Fruit fly (Drosophila melanogaster) whole organism, embryonic: Measurements from ENCODE around the gene CG13024.

ENCODE experiments used
- Abd-B ChIP-seq: fragments of 200-800 bp; sonication (Bioruptor generic); optimal IDR thresholded peaks from 2 replicates; lab custom pipeline; 2018; ENCODE audit warnings: missing biosample characterization, mild to moderate bottlenecking, missing genetic modification characterization, moderate library complexity
- BtbVII ChIP-seq: fragments of 200-800 bp; sonication (Bioruptor generic); optimal IDR thresholded peaks from 3 replicates; lab custom pipeline; 2017; ENCODE audit warnings: missing biosample characterization, mild to moderate bottlenecking, missing genetic modification characterization
- CG10147 ChIP-seq: fragments of 200-800 bp; sonication (Bioruptor generic); optimal IDR thresholded peaks from 2 replicates; lab custom pipeline; 2019; ENCODE audit warnings: missing biosample characterization, mild to moderate bottlenecking, missing genetic modification characterization, moderate library complexity
- CG1024 ChIP-seq: fragments of 200-800 bp; sonication (Bioruptor generic); IDR thresholded peaks from 2 replicates; pipeline ENCODE4 v1.3.6; 2022; ENCODE audit warnings: missing biosample characterization, missing genetic modification characterization
- CG10321 ChIP-seq: fragments of 200-800 bp; sonication (Bioruptor generic); IDR thresholded peaks from 2 replicates; pipeline ENCODE4 v1.3.6; 2022; ENCODE audit warnings: missing biosample characterization, missing genetic modification characterization
- CG10462 ChIP-seq: fragments of 200-800 bp; sonication (Bioruptor generic); optimal IDR thresholded peaks from 2 replicates; lab custom pipeline; 2016; ENCODE audit warnings: missing biosample characterization, missing genetic modification characterization
- CG14667 ChIP-seq: fragments of 200-800 bp; sonication (Bioruptor generic); IDR thresholded peaks from 2 replicates; pipeline ENCODE4 v1.3.6; 2022; ENCODE audit warnings: missing biosample characterization, missing genetic modification characterization
- CG1603 ChIP-seq: fragments of 200-800 bp; sonication (Bioruptor generic); optimal IDR thresholded peaks from 2 replicates; lab custom pipeline; 2019; ENCODE audit warnings: missing biosample characterization, mild to moderate bottlenecking, missing genetic modification characterization, moderate library complexity
- CG17385 ChIP-seq: fragments of 200-800 bp; sonication (Bioruptor generic); optimal IDR thresholded peaks from 3 replicates; lab custom pipeline; 2018; ENCODE audit warnings: missing biosample characterization, mild to moderate bottlenecking, missing genetic modification characterization
- CG17612 ChIP-seq: fragments of 200-800 bp; sonication (Bioruptor generic); IDR thresholded peaks from 2 replicates; pipeline ENCODE4 v1.3.6; 2022; ENCODE audit warnings: missing biosample characterization, missing genetic modification characterization
- CG3163 ChIP-seq: fragments of 200-800 bp; sonication (Bioruptor generic); optimal IDR thresholded peaks from 3 replicates; lab custom pipeline; 2016; ENCODE audit warnings: missing biosample characterization, missing genetic modification characterization
- CG32772 ChIP-seq: fragments of 200-800 bp; sonication (Bioruptor generic); IDR thresholded peaks from 2 replicates; pipeline ENCODE4 v1.3.6; 2022; ENCODE audit warnings: missing biosample characterization, missing genetic modification characterization
- CG4328 ChIP-seq: fragments of 200-800 bp; sonication (Bioruptor generic); optimal IDR thresholded peaks from 3 replicates; lab custom pipeline; 2017; ENCODE audit warnings: missing biosample characterization, missing genetic modification reagents, missing genetic modification characterization
- CG5245 ChIP-seq: fragments of 200-800 bp; sonication (Bioruptor generic); optimal IDR thresholded peaks from 3 replicates; lab custom pipeline; 2016; ENCODE audit warnings: missing biosample characterization, missing genetic modification characterization
- CG6854 ChIP-seq: fragments of 200-800 bp; sonication (Bioruptor generic); optimal IDR thresholded peaks from 3 replicates; lab custom pipeline; 2017; ENCODE audit warnings: missing biosample characterization, mild to moderate bottlenecking, missing genetic modification characterization
- CG7556 ChIP-seq: fragments of 200-800 bp; sonication (Bioruptor generic); optimal IDR thresholded peaks from 2 replicates; lab custom pipeline; 2017; ENCODE audit warnings: missing biosample characterization, mild to moderate bottlenecking, missing genetic modification characterization
- CG8290 ChIP-seq, 3 experiments: fragments of 200-800 bp; sonication (Bioruptor generic); optimal IDR thresholded peaks; 2 replicates each; lab custom pipeline; 2016 to 2019; ENCODE audit warnings: missing biosample characterization in 3 of 3, missing genetic modification characterization in 3 of 3, mild to moderate bottlenecking in 2 of 3, moderate library complexity in 1 of 3
- CG8765 ChIP-seq: fragments of 200-800 bp; sonication (Bioruptor generic); IDR thresholded peaks from 2 replicates; pipeline ENCODE4 v1.3.6; 2022; ENCODE audit warnings: missing biosample characterization, missing genetic modification characterization
- CoRest ChIP-seq: fragments of 200-800 bp; sonication (Bioruptor generic); optimal IDR thresholded peaks from 3 replicates; lab custom pipeline; 2018; ENCODE audit warnings: missing biosample characterization, mild to moderate bottlenecking, missing genetic modification characterization, moderate library complexity
- D19A ChIP-seq: fragments of 200-800 bp; optimal IDR thresholded peaks from 3 replicates; lab custom pipeline; 2019; ENCODE audit warnings: missing biosample characterization, mild to moderate bottlenecking, missing genetic modification characterization, moderate library complexity
- Hmr ChIP-seq: fragments of 200-800 bp; sonication (Bioruptor generic); optimal IDR thresholded peaks from 3 replicates; lab custom pipeline; 2017; ENCODE audit warnings: mild to moderate bottlenecking, missing biosample characterization, missing genetic modification reagents, missing genetic modification characterization
- Hr3 ChIP-seq: fragments of 200-800 bp; sonication (Bioruptor generic); optimal IDR thresholded peaks from 3 replicates; lab custom pipeline; 2016; ENCODE audit warnings: missing biosample characterization, missing genetic modification characterization
- Hsf ChIP-seq: fragments of 200-800 bp; sonication (Bioruptor generic); optimal IDR thresholded peaks from 3 replicates; lab custom pipeline; 2016; ENCODE audit warnings: missing biosample characterization, missing genetic modification characterization
- Neu2 ChIP-seq: fragments of 200-800 bp; sonication (Bioruptor generic); optimal IDR thresholded peaks from 3 replicates; lab custom pipeline; 2016; ENCODE audit warnings: missing biosample characterization, missing genetic modification characterization, borderline replicate concordance
- NfI ChIP-seq: fragments of 200-800 bp; sonication (Bioruptor generic); optimal IDR thresholded peaks from 3 replicates; lab custom pipeline; 2018; ENCODE audit warnings: missing biosample characterization, mild to moderate bottlenecking, missing genetic modification characterization, moderate library complexity
- Sox102F ChIP-seq: fragments of 200-800 bp; sonication (Bioruptor generic); optimal IDR thresholded peaks from 2 replicates; lab custom pipeline; 2018; ENCODE audit warnings: missing biosample characterization, mild to moderate bottlenecking, missing genetic modification characterization, moderate library complexity
- Ssrp ChIP-seq: fragments of 200-800 bp; sonication (Bioruptor generic); optimal IDR thresholded peaks from 2 replicates; lab custom pipeline; 2018; ENCODE audit warnings: missing biosample characterization, mild to moderate bottlenecking, missing genetic modification characterization, moderate library complexity
- Tbp ChIP-seq: fragments of >200 bp; optimal IDR thresholded peaks from 2 replicates; lab custom pipeline; 2018; ENCODE audit warnings: missing biosample characterization, missing genetic modification characterization
- ase ChIP-seq: fragments of 200-800 bp; sonication (Bioruptor generic); IDR thresholded peaks from 3 replicates; pipeline ENCODE4 v1.3.6; 2022; ENCODE audit warnings: missing biosample characterization, missing genetic modification characterization
- crp ChIP-seq, 2 experiments: fragments of 200-800 bp; sonication (Bioruptor generic); optimal IDR thresholded peaks; 2 replicates in 1 of 2; 3 replicates in 1 of 2; lab custom pipeline; 2017; ENCODE audit warnings: missing biosample characterization in 2 of 2, missing genetic modification characterization in 2 of 2, mild to moderate bottlenecking in 1 of 2, moderate library complexity in 1 of 2
- dm ChIP-seq: fragments of 200-800 bp; sonication (Bioruptor generic); optimal IDR thresholded peaks from 3 replicates; lab custom pipeline; 2016; ENCODE audit warnings: missing biosample characterization, missing genetic modification characterization
- dpn ChIP-seq, 2 experiments: fragments of 200-800 bp; sonication (Bioruptor generic); optimal IDR thresholded peaks; 3 replicates each; lab custom pipeline; 2016; ENCODE audit warnings: missing biosample characterization in 2 of 2, missing genetic modification characterization in 2 of 2
- ewg ChIP-seq: fragments of 200-800 bp; sonication (Bioruptor generic); optimal IDR thresholded peaks from 3 replicates; lab custom pipeline; 2017; ENCODE audit warnings: mild to moderate bottlenecking, missing biosample characterization, missing genetic modification reagents, missing genetic modification characterization
- fd3F ChIP-seq: fragments of 200-800 bp; sonication (Bioruptor generic); optimal IDR thresholded peaks from 2 replicates; lab custom pipeline; 2018; ENCODE audit warnings: missing biosample characterization, mild to moderate bottlenecking, missing genetic modification characterization, moderate library complexity
- fu2 ChIP-seq: fragments of 200-800 bp; sonication (Bioruptor generic); optimal IDR thresholded peaks from 2 replicates; lab custom pipeline; 2016; ENCODE audit warnings: missing biosample characterization, missing genetic modification characterization
- gro ChIP-seq: fragments of 200-800 bp; sonication (Bioruptor generic); optimal IDR thresholded peaks from 2 replicates; lab custom pipeline; 2016; ENCODE audit warnings: missing biosample characterization, missing genetic modification characterization
- gsb-n ChIP-seq: fragments of 200-800 bp; sonication (Bioruptor generic); optimal IDR thresholded peaks from 3 replicates; lab custom pipeline; 2018; ENCODE audit warnings: missing biosample characterization, mild to moderate bottlenecking, missing genetic modification characterization
- lilli ChIP-seq: fragments of 200-800 bp; sonication (Bioruptor generic); optimal IDR thresholded peaks from 3 replicates; lab custom pipeline; 2016; ENCODE audit warnings: missing biosample characterization, missing genetic modification characterization
- lola ChIP-seq, 3 experiments: fragments of >200 bp in 2 of 3; fragments of 200-800 bp in 1 of 3; sonication (Bioruptor generic) in 1 of 3; optimal IDR thresholded peaks; 2 replicates each; lab custom pipeline; 2017 to 2019; ENCODE audit warnings: missing biosample characterization in 3 of 3, missing genetic modification characterization in 3 of 3, mild to moderate bottlenecking in 1 of 3, moderate library complexity in 1 of 3
- nom ChIP-seq: fragments of 200-800 bp; sonication (Bioruptor generic); optimal IDR thresholded peaks from 2 replicates; lab custom pipeline; 2017; ENCODE audit warnings: missing biosample characterization, missing genetic modification characterization, mild to moderate bottlenecking, moderate library complexity, missing genetic modification reagents
- ranshi ChIP-seq: fragments of 200-800 bp; sonication (Bioruptor generic); IDR thresholded peaks from 2 replicates; pipeline ENCODE4 v1.3.6; 2022; ENCODE audit warnings: missing biosample characterization, missing genetic modification characterization
- ro ChIP-seq: fragments of 200-800 bp; sonication (Bioruptor generic); IDR thresholded peaks from 2 replicates; pipeline ENCODE4 v1.3.6; 2022; ENCODE audit warnings: missing biosample characterization, missing genetic modification characterization
- run ChIP-seq: fragments of 200-800 bp; sonication (Bioruptor generic); optimal IDR thresholded peaks from 3 replicates; lab custom pipeline; 2018; ENCODE audit warnings: missing biosample characterization, mild to moderate bottlenecking, missing genetic modification characterization
- stwl ChIP-seq: fragments of 200-800 bp; sonication (Bioruptor generic); optimal IDR thresholded peaks from 3 replicates; lab custom pipeline; 2018; ENCODE audit warnings: missing biosample characterization, mild to moderate bottlenecking, missing genetic modification characterization, moderate library complexity
- trh ChIP-seq: fragments of 200-800 bp; sonication (Bioruptor generic); optimal IDR thresholded peaks from 2 replicates; lab custom pipeline; 2016; ENCODE audit warnings: missing biosample characterization, missing genetic modification characterization
- vfl ChIP-seq: fragments of 200-800 bp; sonication (Bioruptor generic); optimal IDR thresholded peaks from 2 replicates; lab custom pipeline; 2016; ENCODE audit warnings: missing biosample characterization, missing genetic modification characterization
- zf30C ChIP-seq: fragments of 200-800 bp; sonication (Bioruptor generic); optimal IDR thresholded peaks from 3 replicates; lab custom pipeline; 2018; ENCODE audit warnings: missing biosample characterization, mild to moderate bottlenecking, missing genetic modification characterization

The CG13024 gene

dm6 chr3L:16765647-16766628 is 62.9 kb downstream of the CG13024 start, which contains the start of gene Nrt (continued):
- peak; percentile 41 for TF ChIP-seq CG8290 (GFP tag; optimal IDR thresholded peaks at IDR 0.05; lab: Kevin White, UChicago)
- peak; percentile 2 to 56 for TF ChIP-seq CG8290 (tag; optimal IDR thresholded peaks at IDR 0.05; lab: Kevin White, UChicago)
- peak; percentile 49; the same call in 1 of the 2 replicates for TF ChIP-seq CG32772
- TF ChIP-seq BtbVII = peak; percentile 63
- TF ChIP-seq Hr3 (GFP tag; lab: Kevin White, UChicago) = peak; percentile 45
- peak; percentile 49 for TF ChIP-seq NfI (GFP tag; lab: Kevin White, UChicago)
- TF ChIP-seq CG3163 = peak; percentile 1
- TF ChIP-seq crp (GFP tag; optimal IDR thresholded peaks at IDR 0.05; lab: Kevin White, UChicago) = no peak
- no peak for TF ChIP-seq vfl (GFP tag; lab: Kevin White, UChicago)
- TF ChIP-seq ro (GFP tag; lab: Robert Waterston, UW) = no peak
- peak; percentile 90 for TF ChIP-seq nom (GFP tag; lab: Kevin White, UChicago)
- TF ChIP-seq stwl (tag; lab: Kevin White, UChicago) = peak; percentile 4
- no peak for TF ChIP-seq CG10462
- no peak for TF ChIP-seq dm (GFP tag; lab: Kevin White, UChicago)
- no peak for TF ChIP-seq ewg (GFP tag; lab: Kevin White, UChicago)
- peak; percentile 83 for TF ChIP-seq CG10147 (GFP tag; lab: Kevin White, UChicago)
- TF ChIP-seq Neu2 (GFP tag; lab: Kevin White, UChicago) = peak; percentile 29
- TF ChIP-seq CG17385 (GFP tag; lab: Kevin White, UChicago) = peak; percentile 69
- peak; percentile 69 for TF ChIP-seq CoRest
- no peak for TF ChIP-seq Tbp
- peak; percentile 61 for TF ChIP-seq Sox102F (GFP tag; lab: Kevin White, UChicago)
- TF ChIP-seq Abd-B = no peak
- no peak for TF ChIP-seq CG14667
- peak; percentile 42 for TF ChIP-seq CG4328 (GFP tag; lab: Kevin White, UChicago)
- peak; percentile 31 for TF ChIP-seq lilli (GFP tag; lab: Kevin White, UChicago)
- TF ChIP-seq CG5245 = no peak
- TF ChIP-seq CG8765 (GFP tag; lab: Robert Waterston, UW) = no peak
- peak; percentile 50 for TF ChIP-seq Ssrp
- TF ChIP-seq gsb-n (tag; lab: Kevin White, UChicago) = peak; percentile 75
- peak; percentile 15 for TF ChIP-seq CG1603 (tag; lab: Kevin White, UChicago)
- peak; percentile 58 for TF ChIP-seq D19A
- TF ChIP-seq lola (GFP tag; optimal IDR thresholded peaks at IDR 0.05; lab: Kevin White, UChicago) = peak in 1 of 3 experiments; percentile 71
- no peak for TF ChIP-seq CG17612 (GFP tag; lab: Robert Waterston, UW)
- no peak for TF ChIP-seq trh (GFP tag; lab: Kevin White, UChicago)
- TF ChIP-seq ase (GFP tag; lab: Robert Waterston, UW) = peak; percentile 22; the same call in 1 of the 3 replicates
- peak; percentile 85 for TF ChIP-seq CG7556
- peak; percentile 7 for TF ChIP-seq zf30C (GFP tag; lab: Kevin White, UChicago)
- TF ChIP-seq gro (GFP tag; lab: Kevin White, UChicago) = no peak
- peak; percentile 27 for TF ChIP-seq fd3F (GFP tag; lab: Kevin White, UChicago)
- TF ChIP-seq CG10321 (GFP tag; lab: Robert Waterston, UW) = no peak
- TF ChIP-seq ranshi = no peak
- TF ChIP-seq Hsf (GFP tag; lab: Kevin White, UChicago) = peak; percentile 26
- TF ChIP-seq dpn (GFP tag; optimal IDR thresholded peaks at IDR 0.05; lab: Kevin White, UChicago) = peak in 1 of 2 experiments; percentile 49
- peak; percentile 27 for TF ChIP-seq run (tag; lab: Kevin White, UChicago)
- TF ChIP-seq CG1024 = no peak
- no peak for TF ChIP-seq CG6854 (GFP tag; lab: Kevin White, UChicago)
- TF ChIP-seq fu2 (GFP tag; lab: Kevin White, UChicago) = no peak
- TF ChIP-seq Hmr (GFP tag; lab: Kevin White, UChicago) = peak; percentile 80
